Fruit fly (Drosophila melanogaster): ENCODE data around the gene CG5592.

dm6 chr3L:5927536-5927935 is 30.1 kb downstream of the CG5592 start:
- TF ChIP-seq CG34406 (GFP tag; optimal IDR thresholded peaks at IDR 0.05) (no peak), fd59A (GFP tag; optimal IDR thresholded peaks at IDR 0.05) (no peak), Eip75B (GFP tag; optimal IDR thresholded peaks at IDR 0.05) (no peak)

Data from whole organism, prepupa.